Fruit fly (Drosophila melanogaster): ENCODE measurements around the gene CG5984.

The CG5984 gene

DNA sequence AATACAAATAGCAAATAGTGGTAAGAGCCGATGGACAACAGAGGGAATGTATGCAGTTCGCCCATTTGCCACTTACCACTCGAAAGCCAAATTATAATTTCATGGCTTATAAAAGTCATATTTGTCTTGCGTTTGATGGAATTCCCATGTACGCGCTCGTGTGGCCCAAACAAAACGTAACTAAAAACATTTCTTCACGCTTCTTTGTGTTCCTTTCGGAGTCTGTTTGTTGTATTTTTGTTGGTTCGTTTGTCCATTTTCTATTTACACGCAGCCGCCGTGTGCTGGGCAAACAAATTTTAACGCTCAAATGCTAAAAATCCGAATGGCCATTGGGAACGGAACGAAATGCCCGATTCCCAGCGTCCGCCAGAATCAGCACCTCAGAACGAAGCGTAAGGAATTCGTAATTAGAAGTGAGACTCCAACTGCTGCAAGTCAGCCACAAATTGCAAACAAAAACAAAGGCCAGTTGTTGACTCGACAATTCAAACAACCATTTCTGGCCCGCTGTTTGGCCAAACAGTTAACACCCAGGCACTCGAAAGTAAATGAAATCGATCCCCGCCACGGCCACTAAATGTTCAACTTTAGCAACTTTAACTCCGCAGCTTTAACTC, 39.0 kb downstream of the CG5984 start (continued):
- TF ChIP-seq trh (GFP tag; optimal IDR thresholded peaks at IDR 0.05) (peak; percentile 35), B-H2 (GFP tag; optimal IDR thresholded peaks at IDR 0.05) (no peak), cg (GFP tag; optimal IDR thresholded peaks at IDR 0.05) (no peak), CG10565 (GFP tag; optimal IDR thresholded peaks at IDR 0.05) (no peak), CG14860 (GFP tag; IDR thresholded peaks at IDR 0.05; ENCODE audit: partially characterized antibody) (no peak), CG2129 (GFP tag; IDR thresholded peaks at IDR 0.05; ENCODE audit: partially characterized antibody) (no peak), CG3281 (GFP tag; optimal IDR thresholded peaks at IDR 0.05) (no peak), dan (GFP tag; IDR thresholded peaks at IDR 0.05) (no peak), CG13624 (GFP tag; optimal IDR thresholded peaks at IDR 0.05) (no peak), NC2β (GFP tag; optimal IDR thresholded peaks at IDR 0.05) (peak; percentile 59), kah (GFP tag; optimal IDR thresholded peaks at IDR 0.05) (peak; percentile 17), toy (GFP tag; IDR thresholded peaks at IDR 0.05) (no peak), CG17612 (GFP tag; IDR thresholded peaks at IDR 0.05) (no peak), CG4424 (GFP tag; optimal IDR thresholded peaks at IDR 0.05) (no peak), CG10209 (GFP tag; optimal IDR thresholded peaks at IDR 0.05) (peak; percentile 57), CG10267 (tag; optimal IDR thresholded peaks at IDR 0.05) (no peak), oc (tag; optimal IDR thresholded peaks at IDR 0.05) (no peak), CG17829 (tag; optimal IDR thresholded peaks at IDR 0.05) (no peak), esg (GFP tag; conservative IDR thresholded peaks at IDR 0.05) (no peak), nau (GFP tag; optimal IDR thresholded peaks at IDR 0.05) (peak; percentile 61), Fer1 (GFP tag; optimal IDR thresholded peaks at IDR 0.05) (no peak), ftz-f1 (GFP tag; optimal IDR thresholded peaks at IDR 0.05) (no peak), NFAT (GFP tag; IDR thresholded peaks at IDR 0.05) (peak; percentile 29; the same call in 1 of the 2 replicates), HLHmδ (GFP tag; optimal IDR thresholded peaks at IDR 0.05) (peak; percentile 23), CG11723 (GFP tag; optimal IDR thresholded peaks at IDR 0.05) (peak; percentile 34), HLH3B (GFP tag; IDR thresholded peaks at IDR 0.05) (peak; percentile 63; the same call in 1 of the 2 replicates), grn (GFP tag; optimal IDR thresholded peaks at IDR 0.05) (peak; percentile 26), CG5245 (GFP tag; optimal IDR thresholded peaks at IDR 0.05) (no peak), tap (tag; optimal IDR thresholded peaks at IDR 0.05) (peak; percentile 30), Elba2 (GFP tag; optimal IDR thresholded peaks at IDR 0.05) (no peak), CG42726 (GFP tag; IDR thresholded peaks at IDR 0.05; ENCODE audit: partially characterized antibody) (no peak), MBD-R2 (GFP tag; IDR thresholded peaks at IDR 0.05) (no peak), ERR (GFP tag; optimal IDR thresholded peaks at IDR 0.05) (no peak), CG12155 (GFP tag; optimal IDR thresholded peaks at IDR 0.05) (no peak), tna (GFP tag; IDR thresholded peaks at IDR 0.05; ENCODE audit: partially characterized antibody) (no peak), crc (GFP tag; optimal IDR thresholded peaks at IDR 0.05) (no peak), sd (tag; optimal IDR thresholded peaks at IDR 0.05) (no peak), ap (GFP tag; IDR thresholded peaks at IDR 0.05) (no peak), pros (GFP tag; optimal IDR thresholded peaks at IDR 0.05) (no peak), Dad (GFP tag; optimal IDR thresholded peaks at IDR 0.05) (no peak), CG30020 (tag; optimal IDR thresholded peaks at IDR 0.05) (no peak), Max (GFP tag; optimal IDR thresholded peaks at IDR 0.05) (no peak), Hr3 (GFP tag; optimal IDR thresholded peaks at IDR 0.05) (no peak), ato (GFP tag; IDR thresholded peaks at IDR 0.05; ENCODE audit: partially characterized antibody) (no peak), BtbVII (GFP tag; optimal IDR thresholded peaks at IDR 0.05) (peak; percentile 27), Eip74EF (GFP tag; optimal IDR thresholded peaks at IDR 0.05) (no peak), CG8765 (GFP tag; IDR thresholded peaks at IDR 0.05) (no peak), Gsc (GFP tag; IDR thresholded peaks at IDR 0.05) (no peak), CoRest (tag; optimal IDR thresholded peaks at IDR 0.05) (peak; percentile 19), CkIIα-i1 (GFP tag; IDR thresholded peaks at IDR 0.05) (no peak)
